Worm (Caenorhabditis elegans): ENCODE data around the gene K08B12.3.

The K08B12.3 gene

ce11 chrV:6228920-6229456 lies 6.0 kb upstream of the K08B12.3 start:
- TF ChIP-seq unc-62 (GFP tag; optimal IDR thresholded peaks at IDR 0.05) (no peak), tbx-8 (GFP tag; optimal IDR thresholded peaks at IDR 0.05) (no peak), sem-2 (GFP tag; optimal IDR thresholded peaks at IDR 0.05) (no peak), ceh-39 (tag; optimal IDR thresholded peaks at IDR 0.05) (no peak), hlh-1 (tag; optimal IDR thresholded peaks at IDR 0.05) (no peak), nhr-12 (tag; optimal IDR thresholded peaks at IDR 0.05) (no peak), ham-2 (GFP tag; optimal IDR thresholded peaks at IDR 0.05) (no peak), M03D4.4 (tag; optimal IDR thresholded peaks at IDR 0.05) (no peak), snpc-4 (tag; optimal IDR thresholded peaks at IDR 0.05) (no peak), nhr-28 (tag; optimal IDR thresholded peaks at IDR 0.05) (no peak), pha-4 (tag; optimal IDR thresholded peaks at IDR 0.05) (no peak), nhr-76 (tag; optimal IDR thresholded peaks at IDR 0.05) (no peak), lsy-2 (tag; optimal IDR thresholded peaks at IDR 0.05) (no peak), elt-1 (tag; optimal IDR thresholded peaks at IDR 0.05; ENCODE audit: borderline replicate concordance, insufficient read depth) (no peak)

ce11 chrV:6229457-6229949 lies 5.5 kb upstream of the K08B12.3 start:
- TF ChIP-seq ceh-39 (tag; optimal IDR thresholded peaks at IDR 0.05) (no peak), unc-120 (tag; optimal IDR thresholded peaks at IDR 0.05; ENCODE audit: poor library complexity, severe bottlenecking) (peak; percentile 13), ham-2 (GFP tag; optimal IDR thresholded peaks at IDR 0.05) (peak; percentile 72), lsy-2 (tag; optimal IDR thresholded peaks at IDR 0.05) (peak; percentile 2), nhr-76 (tag; optimal IDR thresholded peaks at IDR 0.05) (no peak), elt-1 (tag; optimal IDR thresholded peaks at IDR 0.05; ENCODE audit: borderline replicate concordance, insufficient read depth) (peak; percentile 11), unc-39 (tag; optimal IDR thresholded peaks at IDR 0.05) (no peak), sem-2 (GFP tag; optimal IDR thresholded peaks at IDR 0.05) (no peak), elt-3 (tag; optimal IDR thresholded peaks at IDR 0.05) (peak; percentile 57), ztf-11 (tag; optimal IDR thresholded peaks at IDR 0.05) (no peak)

ce11 chrV:6230629-6231229 lies 4.2 kb upstream of the K08B12.3 start:
- TF ChIP-seq mls-2 (tag; optimal IDR thresholded peaks at IDR 0.05) (peak; percentile 35), ceh-43 (GFP tag; optimal IDR thresholded peaks at IDR 0.05) (peak; percentile 69), nhr-2 (tag; optimal IDR thresholded peaks at IDR 0.05) (peak; percentile 15), sptf-1 (tag; optimal IDR thresholded peaks at IDR 0.05) (no peak)

DNA sequence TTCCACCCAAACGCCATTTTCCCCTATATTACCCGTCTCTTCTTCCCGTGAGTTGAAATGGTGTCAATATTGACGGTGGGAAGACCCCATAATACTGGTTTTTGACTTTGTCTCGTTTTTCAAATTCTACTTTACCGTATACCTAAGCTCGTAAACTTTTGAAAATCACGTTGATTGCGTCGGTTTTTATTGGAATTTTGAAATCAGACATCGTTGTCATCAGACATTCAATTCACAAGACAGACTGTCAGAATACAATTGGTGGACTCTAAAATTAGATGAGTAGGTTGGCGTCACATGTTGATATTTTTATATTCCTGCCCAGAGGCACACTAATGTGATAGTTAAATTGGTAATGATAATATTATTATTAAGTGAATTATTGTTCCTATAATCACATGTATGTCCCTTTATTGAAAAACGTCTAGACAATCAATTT lies 3.1 kb upstream of the K08B12.3 start:
- TF ChIP-seq bed-3 (GFP tag; optimal IDR thresholded peaks at IDR 0.05) (no peak), cnd-1 (tag; optimal IDR thresholded peaks at IDR 0.05) (no peak), tbx-8 (GFP tag; optimal IDR thresholded peaks at IDR 0.05) (no peak), unc-120 (tag; optimal IDR thresholded peaks at IDR 0.05; ENCODE audit: poor library complexity, severe bottlenecking) (no peak), nhr-28 (tag; optimal IDR thresholded peaks at IDR 0.05) (no peak), lin-32 (GFP tag; optimal IDR thresholded peaks at IDR 0.05) (no peak), nhr-2 (tag; optimal IDR thresholded peaks at IDR 0.05) (no peak), ceh-39 (tag; optimal IDR thresholded peaks at IDR 0.05) (no peak), unc-39 (tag; optimal IDR thresholded peaks at IDR 0.05) (no peak), snpc-4 (tag; optimal IDR thresholded peaks at IDR 0.05) (no peak), ces-1 (GFP tag; optimal IDR thresholded peaks at IDR 0.05) (no peak)

ce11 chrV:6232886-6233285 lies 2.1 kb upstream of the K08B12.3 start:
- TF ChIP-seq drap-1 (GFP tag; optimal IDR thresholded peaks at IDR 0.05) (no peak), mls-2 (tag; optimal IDR thresholded peaks at IDR 0.05) (no peak), sem-2 (GFP tag; optimal IDR thresholded peaks at IDR 0.05) (no peak), unc-39 (tag; optimal IDR thresholded peaks at IDR 0.05) (no peak), nhr-12 (tag; optimal IDR thresholded peaks at IDR 0.05) (no peak), snpc-4 (tag; optimal IDR thresholded peaks at IDR 0.05) (no peak), tbx-8 (GFP tag; optimal IDR thresholded peaks at IDR 0.05) (no peak), bed-3 (GFP tag; optimal IDR thresholded peaks at IDR 0.05) (no peak), elt-1 (tag; optimal IDR thresholded peaks at IDR 0.05; ENCODE audit: borderline replicate concordance, insufficient read depth) (peak; percentile 87), ces-1 (GFP tag; optimal IDR thresholded peaks at IDR 0.05) (peak; percentile 35), ceh-43 (GFP tag; optimal IDR thresholded peaks at IDR 0.05) (no peak)

DNA sequence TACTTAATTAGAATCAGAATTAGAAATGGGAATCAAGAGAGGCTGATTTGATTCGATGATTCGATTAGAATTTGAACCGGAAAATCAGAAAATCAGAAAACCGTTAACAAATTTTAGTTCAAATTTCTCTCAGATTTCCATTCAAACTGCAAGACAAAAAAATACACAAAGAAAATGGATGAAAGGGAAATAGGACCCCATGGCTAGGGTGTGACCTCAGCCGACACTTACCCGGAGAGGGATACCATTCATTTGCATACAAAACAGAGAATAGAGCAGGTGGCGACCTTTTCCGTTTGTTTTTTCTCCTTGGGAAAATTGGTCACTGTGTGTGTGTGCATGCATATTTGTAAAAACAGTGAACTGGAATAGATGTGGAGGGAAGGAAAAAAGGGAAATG lies 1.0 kb upstream of the K08B12.3 start:
- no peak for TF ChIP-seq ceh-39 (tag; optimal IDR thresholded peaks at IDR 0.05)
- TF ChIP-seq unc-39 (tag; optimal IDR thresholded peaks at IDR 0.05) = no peak
- TF ChIP-seq mab-5 (tag; optimal IDR thresholded peaks at IDR 0.05) = no peak
- no peak for TF ChIP-seq sem-2 (GFP tag; optimal IDR thresholded peaks at IDR 0.05)
- peak; percentile 46 for TF ChIP-seq ces-1 (GFP tag; optimal IDR thresholded peaks at IDR 0.05)
- TF ChIP-seq zip-8 (tag; optimal IDR thresholded peaks at IDR 0.05) = no peak
- TF ChIP-seq unc-120 (tag; optimal IDR thresholded peaks at IDR 0.05; ENCODE audit: poor library complexity, severe bottlenecking) = no peak
- no peak for TF ChIP-seq M03D4.4 (tag; optimal IDR thresholded peaks at IDR 0.05)
- TF ChIP-seq tbx-8 (GFP tag; optimal IDR thresholded peaks at IDR 0.05) = no peak
- TF ChIP-seq snpc-4 (tag; optimal IDR thresholded peaks at IDR 0.05) = no peak
- TF ChIP-seq bed-3 (GFP tag; optimal IDR thresholded peaks at IDR 0.05) = no peak
- TF ChIP-seq drap-1 (GFP tag; optimal IDR thresholded peaks at IDR 0.05) = no peak
- TF ChIP-seq hlh-1 (tag; optimal IDR thresholded peaks at IDR 0.05) = no peak
- TF ChIP-seq ceh-43 (GFP tag; optimal IDR thresholded peaks at IDR 0.05) = no peak
- no peak for TF ChIP-seq flh-1 (GFP tag; optimal IDR thresholded peaks at IDR 0.05)
- TF ChIP-seq cnd-1 (tag; optimal IDR thresholded peaks at IDR 0.05) = peak; percentile 19
- no peak for TF ChIP-seq nhr-76 (tag; optimal IDR thresholded peaks at IDR 0.05)
- no peak for TF ChIP-seq nhr-12 (tag; optimal IDR thresholded peaks at IDR 0.05)
- TF ChIP-seq nhr-237 (tag; optimal IDR thresholded peaks at IDR 0.05) = no peak
- TF ChIP-seq nhr-2 (tag; optimal IDR thresholded peaks at IDR 0.05) = peak; percentile 95
- no peak for TF ChIP-seq lsy-2 (tag; optimal IDR thresholded peaks at IDR 0.05)
- no peak for TF ChIP-seq nhr-28 (tag; optimal IDR thresholded peaks at IDR 0.05)
- no peak for TF ChIP-seq lin-13 (tag; optimal IDR thresholded peaks at IDR 0.05)
- TF ChIP-seq ham-2 (GFP tag; optimal IDR thresholded peaks at IDR 0.05) = no peak
- no peak for TF ChIP-seq lin-32 (GFP tag; optimal IDR thresholded peaks at IDR 0.05)
- no peak for TF ChIP-seq blmp-1 (tag; optimal IDR thresholded peaks at IDR 0.05)
- no peak for TF ChIP-seq elt-1 (tag; optimal IDR thresholded peaks at IDR 0.05; ENCODE audit: borderline replicate concordance, insufficient read depth)
